Fruit fly (Drosophila melanogaster): ENCODE data around the gene CG10588.

The CG10588 gene

DNA sequence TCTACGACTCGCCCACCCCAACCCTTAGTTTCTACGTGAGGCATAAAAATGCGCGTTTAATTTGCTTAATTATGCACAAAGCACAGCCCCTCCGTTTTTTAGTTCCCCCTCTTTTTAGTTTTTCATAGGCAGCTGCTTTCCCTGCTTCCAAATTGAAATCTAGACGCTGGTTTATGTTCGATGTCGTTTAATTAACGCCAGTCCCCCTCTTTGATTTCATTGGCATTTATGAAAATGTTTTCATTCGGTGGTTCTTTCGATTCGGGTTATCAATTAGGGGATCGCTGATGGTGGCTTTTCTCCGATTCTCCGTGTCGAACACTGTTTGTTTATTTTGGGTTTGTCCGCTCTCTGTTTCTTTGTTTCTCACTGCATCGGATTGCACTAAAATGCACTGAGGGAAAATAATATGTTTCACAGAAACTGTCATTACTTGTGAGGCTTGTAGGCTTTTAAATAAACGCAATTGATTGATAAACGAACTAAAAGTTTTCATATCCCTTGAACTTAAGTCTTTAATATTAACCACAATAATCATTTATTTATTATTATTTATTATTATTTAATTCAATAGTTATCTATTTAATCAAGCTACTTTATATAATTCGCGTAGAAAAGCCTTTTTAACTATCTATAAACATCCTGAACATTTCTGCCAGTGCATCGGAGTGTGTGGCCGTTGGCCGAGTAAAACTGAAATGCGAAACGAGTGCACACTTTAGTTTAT, 26.5 kb upstream of the CG10588 start (continued):
- TF ChIP-seq CG13424 (tag; optimal IDR thresholded peaks at IDR 0.05) (peak; percentile 48), CG12942 (GFP tag; optimal IDR thresholded peaks at IDR 0.05) (no peak), Elba2 (GFP tag; optimal IDR thresholded peaks at IDR 0.05) (no peak), B-H1 (GFP tag; IDR thresholded peaks at IDR 0.05) (no peak), CG6254 (GFP tag; optimal IDR thresholded peaks at IDR 0.05) (peak; percentile 58), dpn (GFP tag; optimal IDR thresholded peaks at IDR 0.05) (peak in 1 of 2 experiments; percentile 15), Eip74EF (GFP tag; optimal IDR thresholded peaks at IDR 0.05) (peak in 1 of 2 experiments; percentile 23), CG6683 (GFP tag; optimal IDR thresholded peaks at IDR 0.05) (no peak), kah (GFP tag; optimal IDR thresholded peaks at IDR 0.05) (peak; percentile 27), CG7556 (GFP tag; optimal IDR thresholded peaks at IDR 0.05) (peak; percentile 45), CG6272 (GFP tag; IDR thresholded peaks at IDR 0.05) (no peak), CG33213 (GFP tag; optimal IDR thresholded peaks at IDR 0.05) (no peak), gem (tag; optimal IDR thresholded peaks at IDR 0.05) (peak; percentile 79), Rx (GFP tag; IDR thresholded peaks at IDR 0.05) (no peak), trem (tag; optimal IDR thresholded peaks at IDR 0.05) (peak; percentile 59), dm (GFP tag; optimal IDR thresholded peaks at IDR 0.05) (no peak), tin (GFP tag; optimal IDR thresholded peaks at IDR 0.05) (peak; percentile 19), CG6689 (GFP tag; IDR thresholded peaks at IDR 0.05) (peak; percentile 18; the same call in 1 of the 2 replicates), CG12391 (tag; optimal IDR thresholded peaks at IDR 0.05) (peak; percentile 68), Xrp1 (GFP tag; IDR thresholded peaks at IDR 0.05) (peak; percentile 39; the same call in 1 of the 2 replicates), mirr (GFP tag; optimal IDR thresholded peaks at IDR 0.05) (no peak), CG17829 (tag; optimal IDR thresholded peaks at IDR 0.05) (peak; percentile 62), D19A (tag; optimal IDR thresholded peaks at IDR 0.05) (peak; percentile 71), prd (optimal IDR thresholded peaks at IDR 0.05) (no peak), prd (GFP tag; IDR thresholded peaks at IDR 0.05) (peak; percentile 67; the same call in 2 of the 3 replicates), PHDP (tag; optimal IDR thresholded peaks at IDR 0.05) (peak; percentile 43), Sox100B (GFP tag; optimal IDR thresholded peaks at IDR 0.05) (peak; percentile 62), nerfin-1 (tag; optimal IDR thresholded peaks at IDR 0.05) (peak; percentile 42), sens (GFP tag) (peak; percentile 83), CG4328 (GFP tag; optimal IDR thresholded peaks at IDR 0.05) (no peak), gsb-n (tag; optimal IDR thresholded peaks at IDR 0.05) (peak; percentile 72), ewg (GFP tag; optimal IDR thresholded peaks at IDR 0.05) (peak; percentile 36), CG31441 (GFP tag; IDR thresholded peaks at IDR 0.05) (peak; percentile 81), row (GFP tag; IDR thresholded peaks at IDR 0.05) (0 out of 3 replicates have a peak, but pooled peaks have one; percentile 15), CG11696 (GFP tag; IDR thresholded peaks at IDR 0.05) (no peak), Dbx (GFP tag; IDR thresholded peaks at IDR 0.05) (no peak), CG33557 (GFP tag; optimal IDR thresholded peaks at IDR 0.05) (peak; percentile 4), lov (optimal IDR thresholded peaks at IDR 0.05) (no peak), lov (GFP tag; IDR thresholded peaks at IDR 0.05) (no peak), CG1832 (GFP tag; optimal IDR thresholded peaks at IDR 0.05) (no peak), CG15696 (tag; optimal IDR thresholded peaks at IDR 0.05) (peak; percentile 41), zen (tag; optimal IDR thresholded peaks at IDR 0.05) (peak; percentile 41), CG30403 (GFP tag; optimal IDR thresholded peaks at IDR 0.05) (peak; percentile 21), CG11504 (tag; optimal IDR thresholded peaks at IDR 0.05) (peak; percentile 72), CG9727 (GFP tag; optimal IDR thresholded peaks at IDR 0.05) (peak; percentile 59), CG15601 (tag; optimal IDR thresholded peaks at IDR 0.05) (peak; percentile 72), CG10431 (GFP tag; optimal IDR thresholded peaks at IDR 0.05) (no peak), yki (optimal IDR thresholded peaks at IDR 0.05) (no peak), CG6654 (GFP tag; optimal IDR thresholded peaks at IDR 0.05) (peak; percentile 15), sim (GFP tag; IDR thresholded peaks at IDR 0.05) (no peak)

Data from whole organism, embryonic.